Worm (Caenorhabditis elegans): ENCODE results near the gene acl-4.

DNA sequence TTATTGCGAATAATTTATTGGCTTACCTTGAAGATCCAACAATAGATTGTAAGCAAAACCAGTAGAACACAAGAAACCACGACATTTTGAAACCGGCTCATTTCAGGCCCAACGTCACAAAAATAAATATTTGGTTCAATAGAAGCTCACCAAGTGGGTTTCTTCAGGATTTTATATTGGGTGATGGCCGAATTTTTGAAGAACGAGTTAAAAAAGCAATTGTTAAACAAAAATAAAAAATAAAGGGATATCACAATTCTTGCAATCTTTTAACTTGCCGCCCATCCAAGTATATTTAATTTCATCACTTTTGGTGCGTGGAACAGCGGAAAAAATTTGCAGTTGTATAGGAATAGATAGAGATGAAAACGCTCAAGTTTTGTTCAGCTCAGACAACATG is 26.6 kb upstream of the acl-4 start, which contains the start of gene T21D9.2:
- TF ChIP-seq lsy-2 (tag; optimal IDR thresholded peaks at IDR 0.05) (no peak), zag-1 (tag; optimal IDR thresholded peaks at IDR 0.05) (no peak)
